Worm (Caenorhabditis elegans): Measurements from ENCODE around the gene hpa-1.

Gene hpa-1

DNA sequence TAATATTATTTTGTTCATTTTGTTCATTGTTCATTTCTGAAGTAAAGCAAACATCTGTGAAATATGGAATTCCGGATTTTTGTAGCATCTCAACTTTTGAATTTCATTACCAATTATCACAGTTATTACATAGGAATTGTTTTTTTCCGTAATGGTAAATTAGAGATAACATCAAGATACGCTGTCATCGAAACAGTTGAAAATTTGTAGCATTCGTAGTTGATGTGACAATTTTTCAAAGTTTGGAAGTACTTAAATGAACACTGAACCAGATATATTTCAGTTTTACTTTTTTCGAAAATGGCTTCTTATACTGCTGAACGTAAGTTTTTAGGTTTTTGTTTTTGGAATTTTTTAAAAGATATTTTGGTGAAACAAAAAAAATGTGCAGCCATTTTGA is 7.2 kb downstream of the hpa-1 start, which contains the start of gene H25K10.4:
Gene H25K10.4, plus strand, starts transcription at position 301 of the 400 bp plus-strand sequence.
- no peak for TF ChIP-seq ceh-28 (tag; optimal IDR thresholded peaks at IDR 0.05)
- no peak for TF ChIP-seq lsy-12 (tag; optimal IDR thresholded peaks at IDR 0.05)
- TF ChIP-seq R02D3.7 (tag; optimal IDR thresholded peaks at IDR 0.05) = no peak
- TF ChIP-seq elt-3 (tag; optimal IDR thresholded peaks at IDR 0.05) = no peak
- TF ChIP-seq aly-2 (tag; optimal IDR thresholded peaks at IDR 0.05) = no peak
- TF ChIP-seq egl-5 (tag; optimal IDR thresholded peaks at IDR 0.05) = no peak
- TF ChIP-seq egl-27 (tag; optimal IDR thresholded peaks at IDR 0.05) = no peak
- TF ChIP-seq tbx-2 (tag; optimal IDR thresholded peaks at IDR 0.05) = no peak
- TF ChIP-seq fkh-2 (tag; optimal IDR thresholded peaks at IDR 0.05) = no peak
- no peak for TF ChIP-seq ama-1 (optimal IDR thresholded peaks at IDR 0.05)
- TF ChIP-seq ceh-9 (tag; optimal IDR thresholded peaks at IDR 0.05) = no peak
- TF ChIP-seq nhr-23 (tag; optimal IDR thresholded peaks at IDR 0.05) = no peak
- TF ChIP-seq mml-1 (tag; optimal IDR thresholded peaks at IDR 0.05) = no peak
- no peak for TF ChIP-seq lin-39 (tag; optimal IDR thresholded peaks at IDR 0.05)
- TF ChIP-seq fkh-10 (GFP tag; optimal IDR thresholded peaks at IDR 0.05) = no peak
- no peak for TF ChIP-seq nfya-1 (tag; optimal IDR thresholded peaks at IDR 0.05; ENCODE audit: insufficient read depth)

DNA sequence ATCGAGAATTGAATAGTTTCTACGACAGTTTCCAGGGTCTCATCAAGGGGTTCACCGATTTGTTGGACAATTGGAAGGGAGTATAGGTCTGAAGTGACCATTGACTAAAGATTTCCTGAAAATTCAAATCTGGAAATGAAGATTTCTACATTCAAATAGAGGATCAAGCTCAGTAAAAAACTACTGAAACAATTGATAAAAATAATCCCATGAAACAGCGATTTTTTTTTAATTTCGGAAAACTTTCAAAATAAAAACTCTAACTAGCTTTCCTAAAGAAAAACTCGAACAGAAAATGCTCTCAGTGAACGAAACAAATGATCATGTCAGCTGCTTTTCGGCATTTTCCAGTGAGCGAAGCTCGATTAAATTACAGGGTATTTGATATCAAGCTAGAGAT is 11.4 kb downstream of the hpa-1 start, which contains the start of gene srv-11:
Gene srv-11, minus strand, starts transcription at position 101 of the 400 bp plus-strand sequence.
- TF ChIP-seq jun-1 (tag; optimal IDR thresholded peaks at IDR 0.05) = no peak
- TF ChIP-seq unc-39 (tag; optimal IDR thresholded peaks at IDR 0.05) = no peak
- TF ChIP-seq ZK546.5 (tag; optimal IDR thresholded peaks at IDR 0.05) = no peak
- TF ChIP-seq hmg-11 (tag; optimal IDR thresholded peaks at IDR 0.05) = no peak
- no peak for TF ChIP-seq ceh-16 (tag; optimal IDR thresholded peaks at IDR 0.05)
- TF ChIP-seq lin-39 (tag; optimal IDR thresholded peaks at IDR 0.05) = no peak
- no peak for TF ChIP-seq lin-15B (tag; optimal IDR thresholded peaks at IDR 0.05)
- no peak for TF ChIP-seq nhr-25 (tag; optimal IDR thresholded peaks at IDR 0.05)

DNA sequence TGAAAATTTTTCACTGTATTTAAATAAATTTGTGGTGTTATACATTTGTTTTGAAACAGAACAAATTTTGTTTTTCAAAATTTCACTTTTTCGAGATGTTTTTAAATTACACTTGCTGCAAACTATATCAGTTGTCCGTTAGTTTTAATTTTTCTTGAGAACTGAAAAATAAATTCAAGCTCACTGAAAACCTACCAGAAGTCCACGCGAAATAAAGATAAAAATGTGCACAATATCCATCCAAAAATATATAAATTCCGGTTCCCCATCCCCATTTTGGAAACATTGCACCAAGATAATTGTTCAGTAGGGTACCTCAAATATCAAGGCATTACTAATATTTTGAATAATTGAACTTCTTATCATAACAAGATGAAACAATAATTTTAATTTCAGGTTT is 12.2 kb downstream of the hpa-1 start:
- TF ChIP-seq unc-62 (GFP tag; optimal IDR thresholded peaks at IDR 0.05) (no peak), nhr-11 (tag; optimal IDR thresholded peaks at IDR 0.05) (no peak), skn-1 (tag; optimal IDR thresholded peaks at IDR 0.05) (no peak), ztf-4 (tag; optimal IDR thresholded peaks at IDR 0.05) (no peak), elt-3 (tag; optimal IDR thresholded peaks at IDR 0.05) (no peak)

DNA sequence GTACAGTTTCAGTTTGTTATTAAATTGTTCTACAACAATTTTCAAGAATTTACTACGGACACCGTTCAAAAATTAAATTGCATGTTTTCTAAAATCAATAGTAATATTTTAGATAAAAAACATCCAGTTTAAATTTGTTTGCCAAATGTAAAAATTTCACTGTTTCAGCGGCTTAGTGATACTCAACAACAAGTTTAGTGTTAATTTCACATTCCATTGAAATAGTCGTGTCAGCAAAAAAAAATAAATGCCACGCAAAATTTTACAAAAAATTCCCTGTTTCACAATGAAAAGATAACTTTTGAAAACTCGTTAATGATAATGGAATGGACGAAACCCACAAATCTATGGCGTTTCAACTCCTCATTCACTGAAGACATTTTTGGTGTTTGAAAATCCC is 16.8 kb downstream of the hpa-1 start:
- TF ChIP-seq egl-5 (tag; optimal IDR thresholded peaks at IDR 0.05) = no peak
- TF ChIP-seq nhr-43 (tag; optimal IDR thresholded peaks at IDR 0.05; ENCODE audit: poor library complexity, severe bottlenecking) = no peak
- no peak for TF ChIP-seq eor-1 (tag; optimal IDR thresholded peaks at IDR 0.05)
- TF ChIP-seq ceh-9 (tag; optimal IDR thresholded peaks at IDR 0.05) = no peak
- no peak for TF ChIP-seq fkh-2 (tag; optimal IDR thresholded peaks at IDR 0.05)
- no peak for TF ChIP-seq nfya-1 (tag; optimal IDR thresholded peaks at IDR 0.05; ENCODE audit: insufficient read depth)
- TF ChIP-seq fkh-10 (GFP tag; optimal IDR thresholded peaks at IDR 0.05) = no peak
- no peak for TF ChIP-seq elt-2 (tag; optimal IDR thresholded peaks at IDR 0.05)
- no peak for TF ChIP-seq nhr-25 (tag; optimal IDR thresholded peaks at IDR 0.05)
- no peak for TF ChIP-seq elt-1 (tag; optimal IDR thresholded peaks at IDR 0.05)
- TF ChIP-seq ceh-82 (tag; optimal IDR thresholded peaks at IDR 0.05) = no peak
- TF ChIP-seq zag-1 (tag; optimal IDR thresholded peaks at IDR 0.05) = no peak
- no peak for TF ChIP-seq ztf-11 (tag; optimal IDR thresholded peaks at IDR 0.05)
- no peak for TF ChIP-seq nhr-11 (tag; optimal IDR thresholded peaks at IDR 0.05)
- TF ChIP-seq nhr-12 (tag; optimal IDR thresholded peaks at IDR 0.05) = no peak
- TF ChIP-seq nhr-77 (tag; optimal IDR thresholded peaks at IDR 0.05) = no peak
- TF ChIP-seq lsy-12 (tag; optimal IDR thresholded peaks at IDR 0.05) = no peak
- no peak for TF ChIP-seq unc-39 (tag; optimal IDR thresholded peaks at IDR 0.05)
- TF ChIP-seq tbx-2 (tag; optimal IDR thresholded peaks at IDR 0.05) = no peak
- no peak for TF ChIP-seq R02D3.7 (tag; optimal IDR thresholded peaks at IDR 0.05)

DNA sequence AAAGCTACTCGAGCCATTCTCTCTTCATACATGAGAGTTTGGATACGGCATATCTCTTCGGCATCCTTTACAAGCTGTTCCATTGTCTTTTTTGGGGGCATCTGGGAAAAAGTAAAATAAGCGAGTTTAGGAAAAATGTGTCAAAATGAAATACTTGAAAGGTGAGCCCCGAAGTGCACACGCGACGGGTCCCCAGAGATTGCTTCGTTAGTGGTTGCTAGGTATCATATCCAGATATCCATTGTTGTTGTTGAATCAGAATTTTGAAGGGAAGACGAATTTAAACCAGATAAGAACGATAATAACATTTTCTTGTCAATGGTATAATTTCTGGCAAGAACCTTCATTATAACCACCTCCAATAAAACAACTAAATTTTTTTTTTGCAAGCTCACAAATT is 22.0 kb downstream of the hpa-1 start, which contains the start of gene H25K10.2:
Gene H25K10.2, minus strand, starts transcription at position 101 of the 400 bp plus-strand sequence.
- TF ChIP-seq unc-39 (tag; optimal IDR thresholded peaks at IDR 0.05) (no peak), hmg-11 (tag; optimal IDR thresholded peaks at IDR 0.05) (no peak), eor-1 (tag; optimal IDR thresholded peaks at IDR 0.05) (no peak), mdl-1 (tag; optimal IDR thresholded peaks at IDR 0.05) (no peak), daf-12 (tag; optimal IDR thresholded peaks at IDR 0.05) (no peak)

Measured in whole organism, L3 larva.